Fruit fly (Drosophila melanogaster) whole organism, embryonic: Measurements from ENCODE around the gene kraken.
A peak's percentile ranks its signal among the peaks of the same experiment; 100 is the strongest.

ENCODE experiments used
- Adf1 ChIP-seq: fragments of 200-800 bp; sonication (Bioruptor generic); IDR thresholded peaks from 2 replicates; pipeline ENCODE4 v1.3.6; 2022; ENCODE audit warnings: missing biosample characterization, missing genetic modification characterization
- CG10321 ChIP-seq: fragments of 200-800 bp; sonication (Bioruptor generic); IDR thresholded peaks from 2 replicates; pipeline ENCODE4 v1.3.6; 2022; ENCODE audit warnings: missing biosample characterization, missing genetic modification characterization
- CG10431 ChIP-seq: fragments of 200-800 bp; sonication (Bioruptor generic); optimal IDR thresholded peaks from 3 replicates; lab custom pipeline; 2018; ENCODE audit warnings: missing biosample characterization, mild to moderate bottlenecking, missing genetic modification characterization
- CG10462 ChIP-seq: fragments of 200-800 bp; sonication (Bioruptor generic); optimal IDR thresholded peaks from 2 replicates; lab custom pipeline; 2016; ENCODE audit warnings: missing biosample characterization, missing genetic modification characterization
- CG11504 ChIP-seq: fragments of 200-800 bp; sonication (Bioruptor generic); optimal IDR thresholded peaks from 3 replicates; lab custom pipeline; 2019; ENCODE audit warnings: missing biosample characterization, mild to moderate bottlenecking, missing genetic modification characterization, moderate library complexity
- CG12071 ChIP-seq: fragments of 200-800 bp; sonication (Bioruptor generic); optimal IDR thresholded peaks from 3 replicates; lab custom pipeline; 2018; ENCODE audit warnings: missing biosample characterization, mild to moderate bottlenecking, missing genetic modification characterization
- CG12155 ChIP-seq: fragments of 200-800 bp; sonication (Bioruptor generic); optimal IDR thresholded peaks from 3 replicates; lab custom pipeline; 2016; ENCODE audit warnings: missing biosample characterization, missing genetic modification characterization
- CG1233 ChIP-seq: fragments of 200-800 bp; sonication (Bioruptor generic); optimal IDR thresholded peaks from 4 replicates; lab custom pipeline; 2018; ENCODE audit warnings: missing biosample characterization, mild to moderate bottlenecking, missing genetic modification characterization
- CG12391 ChIP-seq: fragments of 200-800 bp; sonication (Bioruptor generic); optimal IDR thresholded peaks from 3 replicates; lab custom pipeline; 2018; ENCODE audit warnings: missing biosample characterization, mild to moderate bottlenecking, missing genetic modification characterization, moderate library complexity
- CG13775 ChIP-seq: fragments of 200-800 bp; sonication (Bioruptor generic); optimal IDR thresholded peaks from 3 replicates; lab custom pipeline; 2017; ENCODE audit warnings: missing biosample characterization, mild to moderate bottlenecking, missing genetic modification characterization
- CG14014 ChIP-seq: fragments of 200-800 bp; sonication (Bioruptor generic); IDR thresholded peaks from 2 replicates; pipeline ENCODE4 v1.3.6; 2022; ENCODE audit warnings: missing biosample characterization, missing genetic modification characterization
- CG14710 ChIP-seq: fragments of 200-800 bp; sonication (Bioruptor generic); optimal IDR thresholded peaks from 3 replicates; lab custom pipeline; 2019; ENCODE audit warnings: missing biosample characterization, mild to moderate bottlenecking, missing genetic modification characterization, moderate library complexity
- CG14965 ChIP-seq: fragments of 200-800 bp; sonication (Bioruptor generic); optimal IDR thresholded peaks from 2 replicates; lab custom pipeline; 2016; ENCODE audit warnings: missing biosample characterization, missing genetic modification characterization, borderline replicate concordance
- CG15601 ChIP-seq: fragments of 200-800 bp; sonication (Bioruptor generic); optimal IDR thresholded peaks from 3 replicates; lab custom pipeline; 2019; ENCODE audit warnings: missing biosample characterization, mild to moderate bottlenecking, missing genetic modification characterization, moderate library complexity
- CG1603 ChIP-seq: fragments of 200-800 bp; sonication (Bioruptor generic); optimal IDR thresholded peaks from 2 replicates; lab custom pipeline; 2019; ENCODE audit warnings: missing biosample characterization, mild to moderate bottlenecking, missing genetic modification characterization, moderate library complexity
- CG16779 ChIP-seq: fragments of 200-800 bp; sonication (Bioruptor generic); IDR thresholded peaks from 2 replicates; pipeline ENCODE4 v1.3.6; 2022; ENCODE audit warnings: missing biosample characterization, missing genetic modification characterization
- CG17912 ChIP-seq: fragments of 200-800 bp; sonication (Bioruptor generic); optimal IDR thresholded peaks from 2 replicates; lab custom pipeline; 2018; ENCODE audit warnings: missing biosample characterization, mild to moderate bottlenecking, missing genetic modification characterization
- CG5953 ChIP-seq: fragments of 200-800 bp; sonication (Bioruptor generic); IDR thresholded peaks from 2 replicates; pipeline ENCODE4 v1.3.6; 2022; ENCODE audit warnings: missing biosample characterization, missing genetic modification characterization
- CG6654 ChIP-seq: fragments of 200-800 bp; sonication (Bioruptor generic); optimal IDR thresholded peaks from 2 replicates; lab custom pipeline; 2017; ENCODE audit warnings: missing biosample characterization, mild to moderate bottlenecking, missing genetic modification characterization
- CG6689 ChIP-seq: fragments of 200-800 bp; sonication (Bioruptor generic); IDR thresholded peaks from 2 replicates; pipeline ENCODE4 v1.3.6; 2022; ENCODE audit warnings: missing biosample characterization, missing genetic modification characterization
- CG7357 ChIP-seq: fragments of 200-800 bp; sonication (Bioruptor generic); IDR thresholded peaks from 3 replicates; pipeline ENCODE4 v1.3.6; 2022; ENCODE audit warnings: missing biosample characterization, missing genetic modification characterization
- CG7372 ChIP-seq: fragments of 200-800 bp; sonication (Bioruptor generic); IDR thresholded peaks from 2 replicates; pipeline ENCODE4 v1.3.6; 2022; ENCODE audit warnings: missing biosample characterization, missing genetic modification characterization
- CG8478 ChIP-seq: fragments of >200 bp; optimal IDR thresholded peaks from 2 replicates; lab custom pipeline; 2018
- Fer1 ChIP-seq: fragments of 200-800 bp; sonication (Bioruptor generic); optimal IDR thresholded peaks from 2 replicates; lab custom pipeline; 2017; ENCODE audit warnings: missing biosample characterization, mild to moderate bottlenecking, missing genetic modification characterization
- H2.0 ChIP-seq: fragments of 200-800 bp; sonication (Bioruptor generic); IDR thresholded peaks from 2 replicates; pipeline ENCODE4 v1.3.6; 2022; ENCODE audit warnings: missing biosample characterization, missing genetic modification characterization
- Hmx ChIP-seq: fragments of 200-800 bp; sonication (Bioruptor generic); optimal IDR thresholded peaks from 2 replicates; lab custom pipeline; 2016; ENCODE audit warnings: missing biosample characterization, missing genetic modification characterization
- MBD-R2 ChIP-seq: fragments of 200-800 bp; sonication (Bioruptor generic); IDR thresholded peaks from 2 replicates; pipeline ENCODE4 v1.3.6; 2022; ENCODE audit warnings: missing biosample characterization, missing genetic modification characterization
- Mad ChIP-seq: fragments of 200-800 bp; sonication (Bioruptor generic); optimal IDR thresholded peaks from 2 replicates; lab custom pipeline; 2016; ENCODE audit warnings: missing biosample characterization, missing genetic modification characterization
- Scr ChIP-seq: fragments of 200-800 bp; sonication (Bioruptor generic); IDR thresholded peaks from 2 replicates; pipeline ENCODE4 v1.3.6; 2022; ENCODE audit warnings: missing biosample characterization, missing genetic modification characterization; ENCODE audit not compliant: partially characterized antibody
- Sox100B ChIP-seq: fragments of 200-800 bp; sonication (Bioruptor generic); optimal IDR thresholded peaks from 3 replicates; lab custom pipeline; 2018; ENCODE audit warnings: missing biosample characterization, mild to moderate bottlenecking, missing genetic modification characterization
- dati ChIP-seq: fragments of 200-800 bp; sonication (Bioruptor generic); IDR thresholded peaks from 2 replicates; pipeline ENCODE4 v1.3.6; 2022; ENCODE audit warnings: missing biosample characterization, missing genetic modification characterization
- dm ChIP-seq: fragments of 200-800 bp; sonication (Bioruptor generic); optimal IDR thresholded peaks from 3 replicates; lab custom pipeline; 2016; ENCODE audit warnings: missing biosample characterization, missing genetic modification characterization
- ewg ChIP-seq: fragments of 200-800 bp; sonication (Bioruptor generic); optimal IDR thresholded peaks from 3 replicates; lab custom pipeline; 2017; ENCODE audit warnings: mild to moderate bottlenecking, missing biosample characterization, missing genetic modification reagents, missing genetic modification characterization
- fru ChIP-seq: fragments of >200 bp; optimal IDR thresholded peaks from 2 replicates; lab custom pipeline; 2017
- klu ChIP-seq: fragments of 200-800 bp; sonication (Bioruptor generic); IDR thresholded peaks from 2 replicates; pipeline ENCODE4 v1.3.6; 2022; ENCODE audit warnings: missing biosample characterization, missing genetic modification characterization
- lab ChIP-seq: fragments of 200-800 bp; sonication (Bioruptor generic); optimal IDR thresholded peaks from 3 replicates; lab custom pipeline; 2017; ENCODE audit warnings: missing biosample characterization, missing genetic modification characterization, mild to moderate bottlenecking, moderate library complexity, missing genetic modification reagents
- lmd ChIP-seq: fragments of 200-800 bp; sonication (Bioruptor generic); IDR thresholded peaks from 2 replicates; pipeline ENCODE4 v1.3.6; 2022; ENCODE audit warnings: missing biosample characterization, missing genetic modification characterization
- mam ChIP-seq: fragments of 200-800 bp; sonication (Bioruptor generic); optimal IDR thresholded peaks from 3 replicates; lab custom pipeline; 2016; ENCODE audit warnings: missing biosample characterization, missing genetic modification characterization
- mirr ChIP-seq: fragments of 200-800 bp; sonication (Bioruptor generic); optimal IDR thresholded peaks from 3 replicates; lab custom pipeline; 2018; ENCODE audit warnings: missing biosample characterization, mild to moderate bottlenecking, missing genetic modification characterization
- oc ChIP-seq: fragments of 200-800 bp; sonication (Bioruptor generic); optimal IDR thresholded peaks from 2 replicates; lab custom pipeline; 2018; ENCODE audit warnings: missing biosample characterization, mild to moderate bottlenecking, missing genetic modification characterization, moderate library complexity
- otp ChIP-seq: fragments of 200-800 bp; sonication (Bioruptor generic); IDR thresholded peaks from 3 replicates; pipeline ENCODE4, ENCODE4 v1.3.6; 2022; ENCODE audit warnings: missing biosample characterization, missing genetic modification characterization
- pita ChIP-seq: fragments of 200-800 bp; sonication (Bioruptor generic); optimal IDR thresholded peaks from 2 replicates; lab custom pipeline; 2017; ENCODE audit warnings: missing biosample characterization, mild to moderate bottlenecking, missing genetic modification characterization
- rib ChIP-seq: fragments of 200-800 bp; sonication (Bioruptor generic); IDR thresholded peaks from 2 replicates; pipeline ENCODE4 v1.3.6; 2022; ENCODE audit warnings: missing biosample characterization, missing genetic modification characterization
- run ChIP-seq: fragments of 200-800 bp; sonication (Bioruptor generic); optimal IDR thresholded peaks from 3 replicates; lab custom pipeline; 2018; ENCODE audit warnings: missing biosample characterization, mild to moderate bottlenecking, missing genetic modification characterization
- tgo ChIP-seq: fragments of 200-800 bp; sonication (Bioruptor generic); IDR thresholded peaks from 3 replicates; pipeline ENCODE4 v1.3.6; 2022; ENCODE audit warnings: missing biosample characterization, missing genetic modification characterization
- ttk ChIP-seq: fragments of 200-800 bp; sonication (Bioruptor generic); IDR thresholded peaks from 2 replicates; pipeline ENCODE4 v2.1.2; 2022; ENCODE audit warnings: missing biosample characterization, missing genetic modification characterization
- unc-4 ChIP-seq: fragments of 200-800 bp; sonication (Bioruptor generic); IDR thresholded peaks from 2 replicates; pipeline ENCODE4 v1.3.6; 2022; ENCODE audit warnings: missing biosample characterization, missing genetic modification characterization; ENCODE audit not compliant: partially characterized antibody
- unpg ChIP-seq: fragments of 200-800 bp; sonication (Bioruptor generic); optimal IDR thresholded peaks from 3 replicates; lab custom pipeline; 2018; ENCODE audit warnings: missing biosample characterization, mild to moderate bottlenecking, missing genetic modification characterization, moderate library complexity
- wdn ChIP-seq: fragments of 200-800 bp; sonication (Bioruptor generic); IDR thresholded peaks from 2 replicates; pipeline ENCODE4 v1.3.6; 2022; ENCODE audit warnings: missing biosample characterization, missing genetic modification characterization
- zen ChIP-seq: fragments of 200-800 bp; sonication (Bioruptor generic); optimal IDR thresholded peaks from 3 replicates; lab custom pipeline; 2018; ENCODE audit warnings: missing biosample characterization, mild to moderate bottlenecking, missing genetic modification characterization, moderate library complexity

The kraken gene

dm6 chr2L:870749-871418, 18.3 kb downstream of the kraken start (continued):
- TF ChIP-seq mirr (GFP tag; lab: Kevin White, UChicago) (no peak), dm (peak; percentile 93), CG6689 (peak; percentile 81), Fer1 (GFP tag; lab: Kevin White, UChicago) (peak; percentile 57)

dm6 chr2L:871419-871846, 18.9 kb downstream of the kraken start:
- TF ChIP-seq lmd (GFP tag; lab: Robert Waterston, UW) = no peak
- no peak for TF ChIP-seq H2.0 (GFP tag; lab: Robert Waterston, UW)
- peak; percentile 87 for TF ChIP-seq CG10321 (GFP tag; lab: Robert Waterston, UW)
- TF ChIP-seq zen = no peak
- peak; percentile 21; the same call in 1 of the 2 replicates for TF ChIP-seq MBD-R2 (GFP tag; lab: Robert Waterston, UW)
- no peak for TF ChIP-seq tgo
- TF ChIP-seq CG13775 = no peak
- TF ChIP-seq otp (GFP tag; lab: Robert Waterston, UW) = no peak
- no peak for TF ChIP-seq run (tag; lab: Kevin White, UChicago)
- no peak for TF ChIP-seq lab
- TF ChIP-seq CG14965 = no peak
- TF ChIP-seq ttk (GFP tag; lab: Robert Waterston, UW) = no peak
- peak; percentile 11 for TF ChIP-seq CG12155
- TF ChIP-seq klu (GFP tag; lab: Robert Waterston, UW) = no peak
- peak; percentile 77 for TF ChIP-seq ewg
- TF ChIP-seq Scr (GFP tag; lab: Robert Waterston, UW) = no peak
- TF ChIP-seq CG10462 (GFP tag; lab: Kevin White, UChicago) = no peak
- TF ChIP-seq CG15601 = no peak
- no peak for TF ChIP-seq dati
- TF ChIP-seq Mad (GFP tag; lab: Kevin White, UChicago) = no peak
- no peak for TF ChIP-seq Adf1 (GFP tag; lab: Robert Waterston, UW)
- TF ChIP-seq CG11504 (tag; lab: Kevin White, UChicago) = no peak
- TF ChIP-seq CG8478 (lab: Kevin White, UChicago) = peak; percentile 88
- no peak for TF ChIP-seq pita (GFP tag; lab: Kevin White, UChicago)
- TF ChIP-seq wdn (GFP tag; lab: Robert Waterston, UW) = no peak
- TF ChIP-seq CG17912 = no peak
- TF ChIP-seq CG5953 = no peak
- no peak for TF ChIP-seq CG7372 (GFP tag; lab: Robert Waterston, UW)
- TF ChIP-seq CG16779 (GFP tag; lab: Robert Waterston, UW) = no peak
- no peak for TF ChIP-seq fru (lab: Kevin White, UChicago)
- TF ChIP-seq CG1603 (tag; lab: Kevin White, UChicago) = peak; percentile 56
- TF ChIP-seq oc (tag; lab: Kevin White, UChicago) = no peak
- no peak for TF ChIP-seq CG12071 (GFP tag; lab: Kevin White, UChicago)
- TF ChIP-seq CG10431 (GFP tag; lab: Kevin White, UChicago) = no peak
- no peak for TF ChIP-seq CG1233 (GFP tag; lab: Kevin White, UChicago)
- TF ChIP-seq CG7357 (GFP tag; lab: Robert Waterston, UW) = no peak
- TF ChIP-seq CG12391 (tag; lab: Kevin White, UChicago) = no peak
- no peak for TF ChIP-seq unc-4 (GFP tag; lab: Robert Waterston, UW)
- peak; percentile 86 for TF ChIP-seq CG6654 (GFP tag; lab: Kevin White, UChicago)
- peak; percentile 31 for TF ChIP-seq CG14710
- no peak for TF ChIP-seq Sox100B (GFP tag; lab: Kevin White, UChicago)
- TF ChIP-seq CG14014 = no peak
- no peak for TF ChIP-seq rib (GFP tag; lab: Robert Waterston, UW)
- TF ChIP-seq Hmx (GFP tag; lab: Kevin White, UChicago) = no peak
- no peak for TF ChIP-seq mam
- no peak for TF ChIP-seq unpg (GFP tag; lab: Kevin White, UChicago)
